Worm (Caenorhabditis elegans) whole organism, L2 larva: ENCODE measurements around the gene Y39B6A.41.
A peak's percentile ranks its signal among the peaks of the same experiment; 100 is the strongest.

Experiments
- F13H6.1 ChIP-seq: sonication (generic microtip); optimal IDR thresholded peaks from 2 replicates; lab custom pipeline; 2016; ENCODE audit warnings: missing genetic modification characterization, missing compliant biosample characterization
- Y55F3AM.14 ChIP-seq: fragments of 200-800 bp; sonication (Bioruptor generic); optimal IDR thresholded peaks from 2 replicates; lab custom pipeline; 2018; ENCODE audit warnings: mild to moderate bottlenecking, missing genetic modification characterization, missing compliant biosample characterization
- ZK546.5 ChIP-seq: sonication (generic microtip); optimal IDR thresholded peaks from 2 replicates; lab custom pipeline; 2017; ENCODE audit warnings: missing biosample characterization, missing genetic modification characterization
- alr-1 ChIP-seq: fragments of 150-350 bp; optimal IDR thresholded peaks from 2 replicates; lab custom pipeline; 2014; ENCODE audit warnings: missing biosample characterization, missing genetic modification characterization
- aly-2 ChIP-seq: fragments of 150-350 bp; optimal IDR thresholded peaks from 2 replicates; lab custom pipeline; 2014; ENCODE audit warnings: missing biosample characterization, missing genetic modification characterization
- ama-1 ChIP-seq: fragments of 150-350 bp; optimal IDR thresholded peaks from 2 replicates; lab custom pipeline; 2018; ENCODE audit warnings: inconsistent platforms
- blmp-1 ChIP-seq: sonication (generic microtip); optimal IDR thresholded peaks from 2 replicates; lab custom pipeline; 2017; ENCODE audit warnings: missing genetic modification characterization, mild to moderate bottlenecking, missing compliant biosample characterization, antibody characterized with exemption, moderate library complexity; ENCODE audit not compliant: insufficient read depth
- ceh-82 ChIP-seq: fragments of 150-350 bp; optimal IDR thresholded peaks from 2 replicates; lab custom pipeline; 2014; ENCODE audit warnings: missing biosample characterization, missing genetic modification characterization
- crh-2 ChIP-seq: sonication (generic microtip); optimal IDR thresholded peaks from 2 replicates; lab custom pipeline; 2017; ENCODE audit warnings: missing biosample characterization, missing genetic modification characterization
- elt-1 ChIP-seq: fragments of 150-350 bp; optimal IDR thresholded peaks from 2 replicates; lab custom pipeline; 2014; ENCODE audit warnings: missing biosample characterization, missing genetic modification characterization
- lin-11 ChIP-seq: fragments of 150-350 bp; sonication (generic microtip); optimal IDR thresholded peaks from 2 replicates; lab custom pipeline; 2014; ENCODE audit warnings: missing biosample characterization, missing genetic modification characterization, inconsistent platforms, mixed read lengths
- lin-13 ChIP-seq: fragments of 150-350 bp; optimal IDR thresholded peaks from 2 replicates; lab custom pipeline; 2014; ENCODE audit warnings: missing biosample characterization, missing genetic modification reagents, missing genetic modification characterization
- mdl-1 ChIP-seq, 2 experiments: fragments of 150-350 bp in 1 of 2; sonication (generic microtip) in 1 of 2; optimal IDR thresholded peaks; 2 replicates each; lab custom pipeline; 2017; ENCODE audit warnings: missing biosample characterization in 2 of 2, missing genetic modification characterization in 2 of 2
- nhr-12 ChIP-seq: fragments of 150-350 bp; optimal IDR thresholded peaks from 2 replicates; lab custom pipeline; 2014; ENCODE audit warnings: missing biosample characterization, missing genetic modification characterization
- nhr-129 ChIP-seq: fragments of 150-350 bp; optimal IDR thresholded peaks from 2 replicates; lab custom pipeline; 2014; ENCODE audit warnings: missing biosample characterization, missing genetic modification characterization
- nhr-25 ChIP-seq: fragments of 150-350 bp; sonication (generic microtip); optimal IDR thresholded peaks from 3 replicates; lab custom pipeline; 2014; ENCODE audit warnings: missing biosample characterization, missing genetic modification characterization
- nhr-6 ChIP-seq: fragments of 150-350 bp; optimal IDR thresholded peaks from 2 replicates; lab custom pipeline; 2014; ENCODE audit warnings: missing biosample characterization, missing genetic modification characterization
- sma-9 ChIP-seq, 2 experiments: fragments of 150-350 bp in 1 of 2; sonication (generic microtip) in 1 of 2; optimal IDR thresholded peaks; 2 replicates each; lab custom pipeline; 2014 to 2016; ENCODE audit warnings: missing genetic modification characterization in 2 of 2, mild to moderate bottlenecking in 1 of 2, missing biosample characterization in 1 of 2, missing compliant biosample characterization in 1 of 2, missing genetic modification reagents in 1 of 2, moderate library complexity in 1 of 2
- unc-39 ChIP-seq: fragments of 150-350 bp; optimal IDR thresholded peaks from 2 replicates; lab custom pipeline; 2014; ENCODE audit warnings: missing biosample characterization, missing genetic modification characterization
- unc-55 ChIP-seq: fragments of 150-350 bp; sonication (generic microtip); optimal IDR thresholded peaks from 3 replicates; lab custom pipeline; 2014; ENCODE audit warnings: missing biosample characterization, missing genetic modification reagents, missing genetic modification characterization
- zag-1 ChIP-seq: fragments of 150-350 bp; optimal IDR thresholded peaks from 2 replicates; lab custom pipeline; 2014; ENCODE audit warnings: missing biosample characterization, missing genetic modification characterization
- ztf-1 ChIP-seq: fragments of 200-800 bp; sonication (Bioruptor generic); conservative IDR thresholded peaks from 2 replicates; pipeline ENCODE4 v1.3.6; 2022; ENCODE audit warnings: missing genetic modification characterization, missing compliant biosample characterization
- ztf-11 ChIP-seq: sonication (generic microtip); optimal IDR thresholded peaks from 2 replicates; lab custom pipeline; 2017; ENCODE audit warnings: missing biosample characterization, missing genetic modification characterization

Gene Y39B6A.41

DNA sequence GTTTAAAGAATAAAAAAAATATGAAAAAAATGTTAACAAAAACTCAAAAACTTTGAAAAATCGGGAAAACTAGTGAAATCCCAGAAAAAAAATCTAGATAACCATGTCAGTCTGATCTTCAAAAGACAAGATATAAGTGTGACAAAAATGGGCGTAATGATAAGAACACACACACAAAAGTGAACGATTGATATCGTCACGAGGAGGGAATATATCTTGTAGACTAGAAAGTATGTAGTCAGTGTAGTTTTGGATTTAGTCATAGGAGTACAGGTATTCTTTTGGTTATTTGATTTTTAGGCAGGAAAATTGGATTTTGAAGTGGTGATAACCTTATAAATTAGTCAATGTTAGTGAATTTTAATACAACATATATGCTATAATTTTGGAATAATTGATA, 43.2 kb downstream of the Y39B6A.41 start:
- TF ChIP-seq sma-9 (GFP tag; optimal IDR thresholded peaks at IDR 0.05; lab: Kevin White, UChicago) (no peak), sma-9 (tag; optimal IDR thresholded peaks at IDR 0.05; lab: Kevin White, UChicago) (no peak), nhr-25 (tag; lab: Kevin White, UChicago) (peak; percentile 11)

DNA sequence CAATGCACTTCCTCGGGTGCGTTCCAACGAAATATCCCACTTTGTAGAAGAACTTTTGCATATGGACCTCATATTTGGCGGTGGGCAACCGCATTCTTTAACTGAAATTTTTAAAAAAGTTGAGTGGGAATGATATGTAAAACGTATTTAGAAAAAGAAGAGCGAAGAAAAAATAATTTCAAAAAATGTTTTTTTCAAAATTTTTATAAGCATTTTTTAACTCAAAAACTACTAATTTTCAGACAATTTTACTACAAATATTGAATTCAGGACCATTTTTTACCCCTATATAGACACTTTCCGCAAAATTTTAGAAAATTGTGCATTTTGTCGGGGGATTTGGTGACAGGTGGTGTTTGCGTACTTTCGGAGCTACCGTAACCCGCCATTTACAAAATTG, 46.5 kb downstream of the Y39B6A.41 start, which contains the start of gene ptr-22:
TSS of gene ptr-22 (minus strand) at position 101 of the 400 bp plus-strand sequence.
- no peak for TF ChIP-seq ztf-11 (tag; lab: Kevin White, UChicago)
- no peak for TF ChIP-seq nhr-12 (tag; lab: Kevin White, UChicago)
- TF ChIP-seq ceh-82 (tag; lab: Kevin White, UChicago) = no peak
- TF ChIP-seq ama-1 = no peak
- TF ChIP-seq elt-1 (tag; lab: Kevin White, UChicago) = no peak
- no peak for TF ChIP-seq Y55F3AM.14 (GFP tag; lab: Kevin White, UChicago)
- TF ChIP-seq lin-11 = no peak
- no peak for TF ChIP-seq crh-2 (tag; lab: Kevin White, UChicago)

DNA sequence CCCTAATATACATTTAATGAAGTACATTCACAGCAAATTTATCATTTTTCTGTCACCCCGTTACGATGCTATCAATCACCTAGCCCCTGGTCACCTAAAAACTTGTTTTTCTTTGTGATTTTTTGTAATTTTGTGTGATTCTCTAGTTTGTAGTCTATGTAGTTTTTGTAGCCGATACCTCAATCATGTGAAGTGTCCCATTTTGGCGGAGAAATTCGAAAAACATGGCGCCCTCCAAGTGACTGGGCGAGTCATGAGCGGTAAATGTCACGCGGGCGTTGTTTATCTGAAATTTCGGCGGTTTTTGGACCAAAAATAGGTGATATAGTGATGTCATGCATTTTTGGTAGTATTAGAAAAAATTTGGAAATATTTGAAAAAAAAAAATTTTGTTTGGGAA, 47.0 kb downstream of the Y39B6A.41 start:
- no peak for TF ChIP-seq unc-39 (tag; lab: Kevin White, UChicago)
- no peak for TF ChIP-seq unc-55 (GFP tag; lab: Kevin White, UChicago)
- no peak for TF ChIP-seq lin-13 (GFP tag; lab: Kevin White, UChicago)
- no peak for TF ChIP-seq alr-1 (tag; lab: Kevin White, UChicago)
- no peak for TF ChIP-seq nhr-6 (tag; lab: Kevin White, UChicago)
- TF ChIP-seq ZK546.5 (tag; lab: Kevin White, UChicago) = no peak
- no peak for TF ChIP-seq zag-1
- no peak for TF ChIP-seq mdl-1 (tag; optimal IDR thresholded peaks at IDR 0.05; lab: Kevin White, UChicago)
- TF ChIP-seq sma-9 (GFP tag; optimal IDR thresholded peaks at IDR 0.05; lab: Kevin White, UChicago) = no peak
- no peak for TF ChIP-seq sma-9 (tag; optimal IDR thresholded peaks at IDR 0.05; lab: Kevin White, UChicago)
- TF ChIP-seq F13H6.1 (tag; lab: Kevin White, UChicago) = no peak
- no peak for TF ChIP-seq blmp-1 (tag; lab: Kevin White, UChicago)
- TF ChIP-seq aly-2 (tag; lab: Kevin White, UChicago) = no peak
- no peak for TF ChIP-seq ztf-1 (GFP tag; lab: Robert Waterston, UW)
- TF ChIP-seq nhr-129 = no peak
